Fruit fly (Drosophila melanogaster): Measurements from ENCODE around the gene santa-maria.

santa-maria gene

DNA sequence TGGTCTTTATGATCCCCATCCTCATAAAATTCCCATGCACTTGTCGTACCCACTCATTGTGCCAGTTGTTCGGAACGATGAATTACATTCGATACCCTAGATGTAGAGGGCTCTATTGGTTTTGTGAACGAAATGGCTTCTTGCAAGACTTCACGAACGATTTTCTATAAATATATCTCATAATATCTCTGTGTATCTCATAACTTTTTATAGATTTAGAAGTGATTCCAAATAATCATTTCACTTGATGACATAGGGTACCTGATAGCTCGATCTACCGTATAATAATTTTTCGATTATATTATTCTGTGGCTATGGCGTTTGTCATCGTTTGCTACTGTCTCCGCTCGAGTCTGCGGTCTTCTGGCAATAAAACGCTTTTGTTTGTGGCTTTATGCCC is 54.1 kb downstream of the santa-maria start (continued):
- TF ChIP-seq CG7357 (GFP tag; IDR thresholded peaks at IDR 0.05), result peak; percentile 65; the same call in 2 of the 3 replicates
- no peak for TF ChIP-seq CG4617 (GFP tag; optimal IDR thresholded peaks at IDR 0.05; ENCODE audit: borderline replicate concordance)
- TF ChIP-seq trem (tag; optimal IDR thresholded peaks at IDR 0.05), result no peak
- TF ChIP-seq Six4 (GFP tag; optimal IDR thresholded peaks at IDR 0.05), result peak; percentile 38
- TF ChIP-seq Bteb2 (GFP tag; optimal IDR thresholded peaks at IDR 0.05), result no peak
- no peak for TF ChIP-seq Sry-β (GFP tag; optimal IDR thresholded peaks at IDR 0.05)
- TF ChIP-seq stwl (tag; optimal IDR thresholded peaks at IDR 0.05), result no peak
- peak; percentile 83 for TF ChIP-seq CG18599 (GFP tag; optimal IDR thresholded peaks at IDR 0.05)
- TF ChIP-seq Xbp1 (GFP tag; optimal IDR thresholded peaks at IDR 0.05), result peak; percentile 75
- TF ChIP-seq B-H2 (GFP tag; optimal IDR thresholded peaks at IDR 0.05), result no peak
- TF ChIP-seq ssp (GFP tag; IDR thresholded peaks at IDR 0.05), result 0 out of 2 replicates have a peak, but pooled peaks have one; percentile 38
- 0 out of 2 replicates have a peak, but pooled peaks have one; percentile 20 for TF ChIP-seq CG10321 (GFP tag; IDR thresholded peaks at IDR 0.05)
- TF ChIP-seq ttk (GFP tag; IDR thresholded peaks at IDR 0.05), result peak; percentile 63
- no peak for TF ChIP-seq CG16813 (GFP tag; IDR thresholded peaks at IDR 0.05; ENCODE audit: partially characterized antibody)
- peak; percentile 67 for TF ChIP-seq CG7556 (GFP tag; optimal IDR thresholded peaks at IDR 0.05)
- no peak for TF ChIP-seq CG30020 (tag; optimal IDR thresholded peaks at IDR 0.05)
- TF ChIP-seq luna (GFP tag; optimal IDR thresholded peaks at IDR 0.05), result no peak
- peak; percentile 37 for TF ChIP-seq MTF-1 (GFP tag; optimal IDR thresholded peaks at IDR 0.05; ENCODE audit: borderline replicate concordance)
- TF ChIP-seq mirr (GFP tag; optimal IDR thresholded peaks at IDR 0.05), result no peak
- peak; percentile 26 for TF ChIP-seq CG12299 (tag; optimal IDR thresholded peaks at IDR 0.05)
- peak; percentile 80 for TF ChIP-seq row (GFP tag; IDR thresholded peaks at IDR 0.05)
- TF ChIP-seq BEAF-32 (GFP tag; optimal IDR thresholded peaks at IDR 0.05), result no peak
- peak; percentile 69 for TF ChIP-seq CG30403 (GFP tag; optimal IDR thresholded peaks at IDR 0.05)
- TF ChIP-seq Med (GFP tag), result peak; percentile 87
- TF ChIP-seq kni (GFP tag; optimal IDR thresholded peaks at IDR 0.05), result no peak
- TF ChIP-seq CG31224 (GFP tag; IDR thresholded peaks at IDR 0.05), result peak; percentile 44; the same call in 1 of the 2 replicates
- no peak for TF ChIP-seq lov (optimal IDR thresholded peaks at IDR 0.05)
- TF ChIP-seq lov (GFP tag; IDR thresholded peaks at IDR 0.05), result no peak
- TF ChIP-seq CG12104 (GFP tag; optimal IDR thresholded peaks at IDR 0.05), result peak; percentile 39
- peak; percentile 44 for TF ChIP-seq fd3F (GFP tag; optimal IDR thresholded peaks at IDR 0.05)
- TF ChIP-seq CG7786 (GFP tag; optimal IDR thresholded peaks at IDR 0.05), result peak; percentile 3
- TF ChIP-seq sima (GFP tag; optimal IDR thresholded peaks at IDR 0.05), result no peak
- no peak for TF ChIP-seq NC2α (GFP tag; optimal IDR thresholded peaks at IDR 0.05)
- no peak for TF ChIP-seq CG15479 (GFP tag; optimal IDR thresholded peaks at IDR 0.05)
- 0 out of 3 replicates have a peak, but pooled peaks have one; percentile 43 for TF ChIP-seq jigr1 (GFP tag; IDR thresholded peaks at IDR 0.05)
- TF ChIP-seq gfzf (GFP tag; optimal IDR thresholded peaks at IDR 0.05), result no peak
- TF ChIP-seq CG10543 (GFP tag; optimal IDR thresholded peaks at IDR 0.05), result no peak
- no peak for TF ChIP-seq CG4360 (GFP tag; IDR thresholded peaks at IDR 0.05)
- TF ChIP-seq CG5180 (GFP tag; optimal IDR thresholded peaks at IDR 0.05), result peak; percentile 12
- TF ChIP-seq zfh1 (GFP tag; IDR thresholded peaks at IDR 0.05), result peak; percentile 57; the same call in 1 of the 3 replicates
- peak; percentile 11 for TF ChIP-seq CG17568 (GFP tag; optimal IDR thresholded peaks at IDR 0.05)
- TF ChIP-seq CG8924 (tag; optimal IDR thresholded peaks at IDR 0.05), result peak; percentile 67
- peak; percentile 82 for TF ChIP-seq vvl (GFP tag; IDR thresholded peaks at IDR 0.05)
- no peak for TF ChIP-seq Adf1 (GFP tag; IDR thresholded peaks at IDR 0.05)
- TF ChIP-seq CG14667 (GFP tag; IDR thresholded peaks at IDR 0.05), result peak; percentile 75
- TF ChIP-seq CG8281 (tag; optimal IDR thresholded peaks at IDR 0.05), result peak; percentile 10
- TF ChIP-seq cato (GFP tag; optimal IDR thresholded peaks at IDR 0.05; ENCODE audit: borderline replicate concordance), result no peak
- TF ChIP-seq CG2116 (GFP tag; optimal IDR thresholded peaks at IDR 0.05), result no peak
- no peak for TF ChIP-seq CG17912 (GFP tag; optimal IDR thresholded peaks at IDR 0.05)
- TF ChIP-seq Usf (GFP tag; optimal IDR thresholded peaks at IDR 0.05), result no peak
- TF ChIP-seq BtbVII (GFP tag; optimal IDR thresholded peaks at IDR 0.05), result peak; percentile 24
